Worm (Caenorhabditis elegans) whole organism, early embryonic: ENCODE results near the gene msd-4.

Source experiments
- B0310.2 ChIP-seq: sonication (generic microtip); optimal IDR thresholded peaks from 2 replicates; lab custom pipeline; 2016; ENCODE audit warnings: mild to moderate bottlenecking, missing genetic modification characterization, missing compliant biosample characterization
- ama-1 ChIP-seq: fragments of 150-350 bp; optimal IDR thresholded peaks from 2 replicates; lab custom pipeline; 2014
- ceh-36 ChIP-seq: sonication (generic microtip); optimal IDR thresholded peaks from 2 replicates; lab custom pipeline; 2016; ENCODE audit warnings: missing genetic modification characterization, inconsistent platforms, missing compliant biosample characterization
- ets-7 ChIP-seq: sonication (generic microtip); optimal IDR thresholded peaks from 2 replicates; lab custom pipeline; 2016; ENCODE audit warnings: missing genotype, missing genetic modification characterization, missing compliant biosample characterization
- hmbx-1 ChIP-seq: sonication (generic microtip); optimal IDR thresholded peaks from 2 replicates; lab custom pipeline; 2016; ENCODE audit warnings: mild to moderate bottlenecking, missing genetic modification characterization, missing compliant biosample characterization
- hmg-4 ChIP-seq: fragments of 200-800 bp; sonication (Bioruptor generic); optimal IDR thresholded peaks from 2 replicates; lab custom pipeline; 2018; ENCODE audit warnings: mild to moderate bottlenecking, missing genetic modification characterization, missing compliant biosample characterization
- hnd-1 ChIP-seq: sonication (generic microtip); optimal IDR thresholded peaks from 2 replicates; lab custom pipeline; 2016; ENCODE audit warnings: missing genetic modification characterization, missing compliant biosample characterization
- pes-1 ChIP-seq: fragments of 200-800 bp; sonication (Bioruptor generic); IDR thresholded peaks from 2 replicates; pipeline ENCODE4 v1.3.6; 2022; ENCODE audit warnings: missing genetic modification reagents, missing genetic modification characterization, missing compliant biosample characterization
- tbx-37 ChIP-seq: fragments of 200-800 bp; sonication (Bioruptor generic); conservative IDR thresholded peaks from 2 replicates; pipeline ENCODE4 v1.3.6; 2022; ENCODE audit warnings: missing genetic modification reagents, missing genetic modification characterization, missing compliant biosample characterization
- tra-4 ChIP-seq: sonication (generic microtip); optimal IDR thresholded peaks from 2 replicates; lab custom pipeline; 2017; ENCODE audit warnings: missing genetic modification characterization, missing compliant biosample characterization

ce11 chrIII:4852025-4852424 is 16.5 kb downstream of the msd-4 start, which contains the start of gene ced-4:
- TF ChIP-seq tra-4 (tag; lab: Kevin White, UChicago), result no peak
- TF ChIP-seq ama-1 (lab: Kevin White, UChicago), result no peak
- no peak for TF ChIP-seq hmbx-1 (tag; lab: Kevin White, UChicago)
- no peak for TF ChIP-seq ets-7
- no peak for TF ChIP-seq ceh-36
- TF ChIP-seq B0310.2 (tag; lab: Kevin White, UChicago), result no peak
- no peak for TF ChIP-seq pes-1 (GFP tag; lab: Robert Waterston, UW)
- no peak for TF ChIP-seq tbx-37 (GFP tag; lab: Robert Waterston, UW)
- TF ChIP-seq hnd-1 (tag; lab: Kevin White, UChicago), result no peak
- TF ChIP-seq hmg-4 (GFP tag; lab: Kevin White, UChicago), result no peak
